Fruit fly (Drosophila melanogaster): ENCODE results near the gene Cpr11B.

DNA sequence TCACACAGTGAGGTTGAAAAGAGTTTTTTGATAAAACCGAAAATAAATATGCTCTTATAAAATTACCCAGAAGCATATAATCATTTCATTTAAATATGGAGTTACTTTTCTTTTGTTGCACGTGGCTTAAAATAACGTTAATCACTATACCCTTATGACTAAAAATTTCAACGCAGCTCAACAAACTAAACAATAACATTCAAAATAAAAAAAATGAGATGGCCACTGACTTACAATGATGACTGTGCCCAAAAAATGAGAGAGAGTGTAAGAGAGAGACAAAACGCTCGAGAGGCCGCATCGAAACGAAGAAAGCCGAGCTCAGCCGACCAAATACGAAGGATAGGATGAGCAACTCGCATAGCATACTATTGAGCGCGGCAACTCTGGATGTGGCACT lies 5.3 kb upstream of the Cpr11B start:
- TF ChIP-seq kay (GFP tag; ENCODE audit: borderline replicate concordance), result peak; percentile 44
- TF ChIP-seq cnc (optimal IDR thresholded peaks at IDR 0.05), result no peak
- TF ChIP-seq bab1 (GFP tag; optimal IDR thresholded peaks at IDR 0.05), result no peak
- TF ChIP-seq cic (GFP tag; optimal IDR thresholded peaks at IDR 0.05), result no peak
- TF ChIP-seq Hr96 (GFP tag; optimal IDR thresholded peaks at IDR 0.05), result peak; percentile 50

All from whole organism, adult.